Worm (Caenorhabditis elegans): ENCODE data around the gene sre-16.

The sre-16 gene

DNA sequence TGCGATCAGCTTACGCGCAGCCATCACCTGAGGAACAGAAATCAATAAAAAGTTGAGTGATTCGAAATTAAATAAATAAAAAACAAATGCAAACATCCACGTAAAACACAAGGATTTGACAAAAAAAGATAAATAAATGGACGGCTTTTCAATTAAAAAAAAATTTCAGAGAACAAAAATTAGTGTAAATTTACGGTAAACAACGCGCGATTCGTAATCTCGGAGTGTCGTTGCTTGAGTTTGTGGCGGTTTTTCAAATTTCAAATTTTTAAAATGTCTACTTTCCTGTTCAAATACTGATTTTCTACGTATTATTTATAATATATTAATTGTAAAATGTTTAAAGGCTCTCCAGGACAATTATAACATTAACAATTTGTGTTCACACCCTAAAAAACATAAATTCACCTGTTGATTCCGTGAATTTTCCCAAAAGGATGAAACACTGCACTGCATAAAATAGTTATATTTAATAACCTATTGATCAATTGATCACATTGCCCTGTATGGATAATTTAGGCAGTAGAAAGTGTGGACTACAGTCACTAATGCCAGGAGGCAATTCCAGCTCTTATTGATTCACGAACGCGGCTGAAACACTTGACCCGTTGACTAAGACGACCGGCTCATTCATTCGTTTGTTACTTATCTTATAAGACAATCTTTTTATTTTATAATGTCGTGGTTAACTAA lies 26.8 kb downstream of the sre-16 start, which contains the start of the genes marb-1 and F35G2.3 (continued):
- TF ChIP-seq nhr-237 (tag; optimal IDR thresholded peaks at IDR 0.05), result no peak
- TF ChIP-seq nhr-77 (tag; optimal IDR thresholded peaks at IDR 0.05), result no peak
- no peak for TF ChIP-seq ztf-11 (tag; optimal IDR thresholded peaks at IDR 0.05)
- peak; percentile 45 for TF ChIP-seq nhr-21 (tag; optimal IDR thresholded peaks at IDR 0.05)
- no peak for TF ChIP-seq snpc-4 (tag; optimal IDR thresholded peaks at IDR 0.05)
- no peak for TF ChIP-seq ztf-1 (GFP tag; conservative IDR thresholded peaks at IDR 0.05)
- TF ChIP-seq C34F6.9 (tag; optimal IDR thresholded peaks at IDR 0.05), result peak; percentile 70
- peak; percentile 20 for TF ChIP-seq sma-3 (GFP tag; optimal IDR thresholded peaks at IDR 0.05)
- no peak for TF ChIP-seq nhr-25 (tag; optimal IDR thresholded peaks at IDR 0.05)
- TF ChIP-seq fos-1 (tag; optimal IDR thresholded peaks at IDR 0.05), result no peak
- peak; percentile 31 for TF ChIP-seq sma-9 (GFP tag; optimal IDR thresholded peaks at IDR 0.05)
- no peak for TF ChIP-seq sma-9 (tag; optimal IDR thresholded peaks at IDR 0.05)
- no peak for TF ChIP-seq unc-39 (tag; optimal IDR thresholded peaks at IDR 0.05)
- no peak for TF ChIP-seq egl-27 (tag; optimal IDR thresholded peaks at IDR 0.05)
- no peak for TF ChIP-seq sem-4 (tag; optimal IDR thresholded peaks at IDR 0.05)
- TF ChIP-seq mdl-1 (tag; optimal IDR thresholded peaks at IDR 0.05), result no peak

DNA sequence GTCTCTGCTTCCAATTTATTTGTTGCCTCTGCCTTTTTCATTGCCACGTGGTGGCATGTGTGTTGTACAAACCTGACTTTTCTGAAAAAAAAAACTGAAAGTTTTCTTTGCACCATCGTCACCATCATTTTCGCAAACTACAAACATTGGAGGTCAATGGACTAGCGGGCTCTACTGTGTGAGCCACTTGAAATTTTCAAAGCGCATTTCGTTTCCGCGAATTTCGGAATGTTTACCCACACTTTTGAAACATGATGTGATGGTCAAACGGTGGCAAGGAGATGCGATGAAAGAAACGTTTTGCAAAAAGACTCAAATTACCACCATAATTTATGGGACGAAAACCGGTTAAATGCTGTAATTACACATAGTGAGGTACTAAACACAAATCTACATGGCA lies 28.0 kb downstream of the sre-16 start:
- TF ChIP-seq nhr-237 (tag; optimal IDR thresholded peaks at IDR 0.05) (no peak), fos-1 (tag; optimal IDR thresholded peaks at IDR 0.05) (no peak), nhr-129 (tag; optimal IDR thresholded peaks at IDR 0.05) (peak; percentile 47), nhr-21 (tag; optimal IDR thresholded peaks at IDR 0.05) (no peak), crh-2 (tag; optimal IDR thresholded peaks at IDR 0.05) (no peak), C34F6.9 (tag; optimal IDR thresholded peaks at IDR 0.05) (no peak), egl-27 (tag; optimal IDR thresholded peaks at IDR 0.05) (no peak), mab-5 (tag; optimal IDR thresholded peaks at IDR 0.05) (no peak), ama-1 (optimal IDR thresholded peaks at IDR 0.05) (peak; percentile 51), ceh-82 (tag; optimal IDR thresholded peaks at IDR 0.05) (no peak)

DNA sequence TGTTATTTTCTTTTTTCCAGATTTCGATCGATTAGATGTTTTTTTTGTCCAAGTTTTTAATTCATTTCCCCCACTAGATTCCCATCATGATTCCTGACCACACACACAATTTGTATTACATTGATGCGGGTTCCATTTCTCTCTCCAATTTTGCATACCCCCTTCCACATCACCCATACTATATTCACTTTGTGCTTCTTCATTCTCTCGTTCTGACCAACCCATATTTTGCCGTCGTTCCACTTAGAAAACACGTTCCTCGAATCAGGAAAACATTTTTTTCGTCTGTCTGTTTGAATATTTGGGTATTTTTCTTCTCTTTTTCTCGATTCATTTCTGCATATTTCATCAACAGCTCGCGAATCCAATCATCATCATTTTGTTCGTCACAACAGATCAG lies 28.5 kb downstream of the sre-16 start:
- TF ChIP-seq dmd-4 (tag; optimal IDR thresholded peaks at IDR 0.05), result no peak
- TF ChIP-seq nhr-6 (tag; optimal IDR thresholded peaks at IDR 0.05), result no peak
- no peak for TF ChIP-seq mbf-1 (tag; optimal IDR thresholded peaks at IDR 0.05)
- TF ChIP-seq sem-4 (tag; optimal IDR thresholded peaks at IDR 0.05), result no peak
- TF ChIP-seq nhr-11 (tag; optimal IDR thresholded peaks at IDR 0.05), result no peak
- no peak for TF ChIP-seq lin-13 (GFP tag; optimal IDR thresholded peaks at IDR 0.05)
- TF ChIP-seq nhr-21 (tag; optimal IDR thresholded peaks at IDR 0.05), result no peak
- no peak for TF ChIP-seq mab-5 (tag; optimal IDR thresholded peaks at IDR 0.05)
- no peak for TF ChIP-seq egl-27 (tag; optimal IDR thresholded peaks at IDR 0.05)
- TF ChIP-seq nhr-129 (tag; optimal IDR thresholded peaks at IDR 0.05), result no peak
- TF ChIP-seq F13H6.1 (tag; optimal IDR thresholded peaks at IDR 0.05), result no peak
- no peak for TF ChIP-seq lsy-2 (tag; optimal IDR thresholded peaks at IDR 0.05)
- no peak for TF ChIP-seq ztf-4 (tag; optimal IDR thresholded peaks at IDR 0.05)
- no peak for TF ChIP-seq nhr-10 (tag; optimal IDR thresholded peaks at IDR 0.05)
- TF ChIP-seq ZK546.5 (tag; optimal IDR thresholded peaks at IDR 0.05), result no peak
- TF ChIP-seq lin-11 (tag; optimal IDR thresholded peaks at IDR 0.05), result no peak
- no peak for TF ChIP-seq ceh-82 (tag; optimal IDR thresholded peaks at IDR 0.05)
- TF ChIP-seq mdl-1 (tag; optimal IDR thresholded peaks at IDR 0.05), result no peak
- no peak for TF ChIP-seq blmp-1 (tag; optimal IDR thresholded peaks at IDR 0.05; ENCODE audit: insufficient read depth)
- TF ChIP-seq ama-1 (optimal IDR thresholded peaks at IDR 0.05), result no peak

DNA sequence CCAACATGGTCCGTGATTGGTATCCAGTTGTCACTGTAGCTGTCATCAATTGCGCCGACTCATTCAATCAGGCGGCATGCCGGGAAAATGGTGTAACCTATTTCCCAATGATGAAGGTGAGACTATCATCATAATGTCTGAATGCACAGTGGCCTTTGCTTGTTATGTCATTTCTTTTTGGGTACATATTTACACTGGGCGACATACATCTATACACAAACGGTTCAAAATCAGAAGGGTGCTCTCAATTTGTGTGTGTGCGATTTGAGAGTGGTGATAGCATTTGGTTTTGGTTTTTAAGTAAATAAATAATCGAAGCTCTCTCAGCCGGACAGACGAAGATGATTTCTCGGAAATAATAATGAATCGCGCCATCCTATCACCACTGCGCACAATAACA lies 31.9 kb downstream of the sre-16 start:
- TF ChIP-seq nhr-129 (tag; optimal IDR thresholded peaks at IDR 0.05) (peak; percentile 43), zag-1 (tag; optimal IDR thresholded peaks at IDR 0.05) (no peak)

DNA sequence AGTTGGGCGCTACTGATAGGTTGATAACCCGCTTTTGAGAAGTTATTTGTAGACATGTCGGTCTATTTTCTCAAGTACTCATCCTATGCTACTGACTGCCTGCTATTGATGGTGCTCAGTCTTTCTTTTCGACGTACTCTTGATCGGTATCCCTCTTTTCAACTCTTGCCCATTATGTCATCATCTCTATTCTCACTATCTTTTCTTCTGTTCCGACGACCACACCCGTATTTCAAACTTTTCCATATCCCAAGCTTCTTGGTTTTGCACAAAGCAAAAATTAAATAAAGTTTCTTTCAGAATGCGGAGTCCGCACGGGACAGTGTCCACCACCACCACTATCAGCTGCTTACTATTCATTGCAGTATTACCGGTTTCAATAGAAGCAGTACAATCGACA lies 33.0 kb downstream of the sre-16 start, which contains the start of gene F35G2.1:
Gene F35G2.1 (plus strand): TSS at position 301 of the 400 bp plus-strand sequence.
- TF ChIP-seq skn-1 (tag; optimal IDR thresholded peaks at IDR 0.05), result no peak
- TF ChIP-seq nhr-10 (tag; optimal IDR thresholded peaks at IDR 0.05), result no peak
- TF ChIP-seq elt-3 (tag; optimal IDR thresholded peaks at IDR 0.05), result no peak
- no peak for TF ChIP-seq dmd-4 (tag; optimal IDR thresholded peaks at IDR 0.05)
- no peak for TF ChIP-seq unc-55 (GFP tag; optimal IDR thresholded peaks at IDR 0.05)
- TF ChIP-seq nhr-21 (tag; optimal IDR thresholded peaks at IDR 0.05), result no peak
- no peak for TF ChIP-seq nhr-25 (tag; optimal IDR thresholded peaks at IDR 0.05)
- no peak for TF ChIP-seq ztf-11 (tag; optimal IDR thresholded peaks at IDR 0.05)
- TF ChIP-seq ama-1 (optimal IDR thresholded peaks at IDR 0.05), result no peak
- no peak for TF ChIP-seq C34F6.9 (tag; optimal IDR thresholded peaks at IDR 0.05)
- TF ChIP-seq crh-2 (tag; optimal IDR thresholded peaks at IDR 0.05), result no peak
- no peak for TF ChIP-seq lin-13 (GFP tag; optimal IDR thresholded peaks at IDR 0.05)
- no peak for TF ChIP-seq unc-62 (GFP tag; optimal IDR thresholded peaks at IDR 0.05)
- no peak for TF ChIP-seq aly-2 (tag; optimal IDR thresholded peaks at IDR 0.05)
- TF ChIP-seq Y55F3AM.14 (GFP tag; optimal IDR thresholded peaks at IDR 0.05), result no peak
- no peak for TF ChIP-seq gmeb-1 (tag; optimal IDR thresholded peaks at IDR 0.05)
